Worm (Caenorhabditis elegans) whole organism, L3 larva: ENCODE measurements around the gene Y81B9A.1.

Experiments
- ZK546.5 ChIP-seq: sonication (generic microtip); optimal IDR thresholded peaks from 2 replicates; lab custom pipeline; 2017; ENCODE audit warnings: missing biosample characterization, missing genetic modification characterization
- ama-1 ChIP-seq: fragments of 150-350 bp; optimal IDR thresholded peaks from 2 replicates; lab custom pipeline; 2018
- ceh-28 ChIP-seq: fragments of 150-350 bp; optimal IDR thresholded peaks from 2 replicates; lab custom pipeline; 2014; ENCODE audit warnings: missing biosample characterization, missing genetic modification reagents, missing genetic modification characterization
- ceh-82 ChIP-seq: fragments of 150-350 bp; optimal IDR thresholded peaks from 2 replicates; lab custom pipeline; 2014; ENCODE audit warnings: missing biosample characterization, missing genetic modification characterization
- daf-12 ChIP-seq: fragments of 150-350 bp; optimal IDR thresholded peaks from 2 replicates; lab custom pipeline; 2014; ENCODE audit warnings: missing biosample characterization, missing genetic modification reagents, missing genetic modification characterization
- egl-27 ChIP-seq: sonication (generic microtip); optimal IDR thresholded peaks from 4 replicates; lab custom pipeline; 2017; ENCODE audit warnings: missing biosample characterization, missing genetic modification reagents, missing genetic modification characterization
- egl-5 ChIP-seq: fragments of 150-350 bp; optimal IDR thresholded peaks from 2 replicates; lab custom pipeline; 2017; ENCODE audit warnings: missing biosample characterization, missing genetic modification reagents, missing genetic modification characterization, inconsistent platforms
- elt-1 ChIP-seq: fragments of 150-350 bp; optimal IDR thresholded peaks from 2 replicates; lab custom pipeline; 2014; ENCODE audit warnings: missing biosample characterization, missing genetic modification characterization
- elt-2 ChIP-seq: sonication (generic microtip); optimal IDR thresholded peaks from 2 replicates; lab custom pipeline; 2016; ENCODE audit warnings: missing genetic modification reagents, mild to moderate bottlenecking, missing genetic modification characterization, missing compliant biosample characterization
- elt-3 ChIP-seq, 3 experiments: fragments of 150-350 bp in 1 of 3; sonication (generic microtip) in 2 of 3; optimal IDR thresholded peaks; 2 replicates in 2 of 3; 4 replicates in 1 of 3; lab custom pipeline; 2014 to 2017; ENCODE audit warnings: missing biosample characterization in 3 of 3, missing genetic modification characterization in 3 of 3
- eor-1 ChIP-seq, 2 experiments: fragments of 150-350 bp; optimal IDR thresholded peaks; 2 replicates each; lab custom pipeline; 2014 to 2018; ENCODE audit warnings: missing biosample characterization in 2 of 2, missing genetic modification characterization in 2 of 2
- fkh-10 ChIP-seq: sonication (generic microtip); optimal IDR thresholded peaks from 2 replicates; lab custom pipeline; 2017; ENCODE audit warnings: missing biosample characterization, missing genetic modification reagents, missing genetic modification characterization
- fkh-2 ChIP-seq: fragments of 150-350 bp; optimal IDR thresholded peaks from 2 replicates; lab custom pipeline; 2014; ENCODE audit warnings: missing biosample characterization, missing genetic modification reagents, missing genetic modification characterization
- fos-1 ChIP-seq: fragments of 150-350 bp; optimal IDR thresholded peaks from 2 replicates; lab custom pipeline; 2014; ENCODE audit warnings: missing biosample characterization, missing genetic modification characterization
- hmg-11 ChIP-seq: sonication (generic microtip); optimal IDR thresholded peaks from 2 replicates; lab custom pipeline; 2016; ENCODE audit warnings: missing genetic modification characterization, missing compliant biosample characterization
- jun-1 ChIP-seq: fragments of 150-350 bp; optimal IDR thresholded peaks from 2 replicates; lab custom pipeline; 2014; ENCODE audit warnings: missing biosample characterization, missing genetic modification reagents, missing genetic modification characterization
- lin-15B ChIP-seq: fragments of 150-350 bp; optimal IDR thresholded peaks from 2 replicates; lab custom pipeline; 2014; ENCODE audit warnings: missing biosample characterization, missing genetic modification characterization
- lin-39 ChIP-seq: fragments of 150-350 bp; optimal IDR thresholded peaks from 2 replicates; lab custom pipeline; 2018; ENCODE audit warnings: missing biosample characterization, missing genetic modification reagents, missing genetic modification characterization
- lsy-12 ChIP-seq: sonication (generic microtip); optimal IDR thresholded peaks from 2 replicates; lab custom pipeline; 2016; ENCODE audit warnings: mild to moderate bottlenecking, missing genetic modification characterization, missing compliant biosample characterization
- nhr-12 ChIP-seq: fragments of 150-350 bp; optimal IDR thresholded peaks from 2 replicates; lab custom pipeline; 2014; ENCODE audit warnings: missing biosample characterization, missing genetic modification characterization
- nhr-23 ChIP-seq: fragments of 150-350 bp; optimal IDR thresholded peaks from 2 replicates; lab custom pipeline; 2014; ENCODE audit warnings: missing biosample characterization, missing genetic modification reagents, missing genetic modification characterization
- nhr-25 ChIP-seq: sonication (generic microtip); optimal IDR thresholded peaks from 2 replicates; lab custom pipeline; 2017; ENCODE audit warnings: missing biosample characterization, missing genetic modification characterization
- nhr-28 ChIP-seq: fragments of 150-350 bp; optimal IDR thresholded peaks from 2 replicates; lab custom pipeline; 2014; ENCODE audit warnings: missing biosample characterization, missing genetic modification characterization
- nhr-76 ChIP-seq: fragments of 150-350 bp; sonication (generic microtip); optimal IDR thresholded peaks from 5 replicates; lab custom pipeline; 2014; ENCODE audit warnings: missing biosample characterization, missing genetic modification characterization
- nhr-77 ChIP-seq: fragments of 150-350 bp; optimal IDR thresholded peaks from 2 replicates; lab custom pipeline; 2014; ENCODE audit warnings: missing biosample characterization, missing genetic modification characterization
- pha-4 ChIP-seq: fragments of 150-350 bp; optimal IDR thresholded peaks from 2 replicates; lab custom pipeline; 2014; ENCODE audit warnings: missing biosample characterization, missing genetic modification reagents, missing genetic modification characterization
- pqm-1 ChIP-seq: fragments of 150-350 bp; optimal IDR thresholded peaks from 2 replicates; lab custom pipeline; 2017; ENCODE audit warnings: missing biosample characterization, missing genetic modification characterization, inconsistent platforms
- sea-2 ChIP-seq: fragments of 150-350 bp; sonication (generic microtip); optimal IDR thresholded peaks from 4 replicates; lab custom pipeline; 2014; ENCODE audit warnings: missing biosample characterization, missing genetic modification reagents, missing genetic modification characterization
- snpc-4 ChIP-seq: fragments of 150-350 bp; optimal IDR thresholded peaks from 2 replicates; lab custom pipeline; 2014; ENCODE audit warnings: missing biosample characterization, missing genetic modification characterization
- unc-39 ChIP-seq: sonication (generic microtip); optimal IDR thresholded peaks from 4 replicates; lab custom pipeline; 2017; ENCODE audit warnings: missing biosample characterization, missing genetic modification characterization
- unc-62 ChIP-seq: fragments of 150-350 bp; sonication (generic microtip); optimal IDR thresholded peaks from 4 replicates; lab custom pipeline; 2014; ENCODE audit warnings: missing biosample characterization, missing genetic modification reagents, missing genetic modification characterization
- zag-1 ChIP-seq: fragments of 150-350 bp; optimal IDR thresholded peaks from 2 replicates; lab custom pipeline; 2014; ENCODE audit warnings: missing biosample characterization, missing genetic modification characterization
- ztf-4 ChIP-seq: fragments of 150-350 bp; optimal IDR thresholded peaks from 2 replicates; lab custom pipeline; 2014; ENCODE audit warnings: missing biosample characterization, missing genetic modification characterization

Gene Y81B9A.1

ce11 chrX:9226904-9227303, 34.7 kb downstream of the Y81B9A.1 start:
- no peak for TF ChIP-seq pqm-1 (tag; lab: Kevin White, UChicago)
- TF ChIP-seq ztf-4 (tag; lab: Kevin White, UChicago): no peak
- no peak for TF ChIP-seq egl-27
- no peak for TF ChIP-seq lin-15B (tag; lab: Kevin White, UChicago)
- no peak for TF ChIP-seq nhr-77 (tag; lab: Kevin White, UChicago)
- TF ChIP-seq pha-4: peak; percentile 11
- peak; percentile 55 for TF ChIP-seq nhr-23

- peak; percentile 86 for TF ChIP-seq elt-1 (tag; lab: Kevin White, UChicago)
- TF ChIP-seq ceh-28: peak; percentile 27
- TF ChIP-seq nhr-77 (tag; lab: Kevin White, UChicago): no peak
- no peak for TF ChIP-seq nhr-12 (tag; lab: Kevin White, UChicago)
- TF ChIP-seq nhr-25 (tag; lab: Kevin White, UChicago): peak; percentile 44
- no peak for TF ChIP-seq lin-39
- no peak for TF ChIP-seq ceh-82
- TF ChIP-seq hmg-11 (tag; lab: Kevin White, UChicago): no peak
- TF ChIP-seq nhr-23: peak; percentile 75
- no peak for TF ChIP-seq fos-1 (tag; lab: Kevin White, UChicago)
- no peak for TF ChIP-seq ZK546.5 (tag; lab: Kevin White, UChicago)
- peak in 1 of 3 experiments; percentile 21 for TF ChIP-seq elt-3 (tag; optimal IDR thresholded peaks at IDR 0.05; lab: Kevin White, UChicago)
- peak; percentile 55 for TF ChIP-seq egl-5
Observed at ce11 chrX:9228441-9228840, 36.2 kb downstream of the Y81B9A.1 start.

- TF ChIP-seq fkh-10 (GFP tag; lab: Kevin White, UChicago) (no peak), daf-12 (no peak), unc-39 (tag; lab: Kevin White, UChicago) (no peak), hmg-11 (tag; lab: Kevin White, UChicago) (no peak), zag-1 (no peak), ama-1 (lab: Kevin White, UChicago) (no peak), ztf-4 (tag; lab: Kevin White, UChicago) (no peak), sea-2 (GFP tag; lab: Kevin White, UChicago) (no peak), ceh-82 (no peak), unc-62 (no peak)
Observed at ce11 chrX:9230322-9230721, 38.1 kb downstream of the Y81B9A.1 start.

- peak; percentile 23 for TF ChIP-seq elt-2 (tag; lab: Kevin White, UChicago)
- no peak for TF ChIP-seq hmg-11 (tag; lab: Kevin White, UChicago)
- TF ChIP-seq, all 47 proteins: peak for 1
Observed at ce11 chrX:9231556-9231955, 39.3 kb downstream of the Y81B9A.1 start.

DNA sequence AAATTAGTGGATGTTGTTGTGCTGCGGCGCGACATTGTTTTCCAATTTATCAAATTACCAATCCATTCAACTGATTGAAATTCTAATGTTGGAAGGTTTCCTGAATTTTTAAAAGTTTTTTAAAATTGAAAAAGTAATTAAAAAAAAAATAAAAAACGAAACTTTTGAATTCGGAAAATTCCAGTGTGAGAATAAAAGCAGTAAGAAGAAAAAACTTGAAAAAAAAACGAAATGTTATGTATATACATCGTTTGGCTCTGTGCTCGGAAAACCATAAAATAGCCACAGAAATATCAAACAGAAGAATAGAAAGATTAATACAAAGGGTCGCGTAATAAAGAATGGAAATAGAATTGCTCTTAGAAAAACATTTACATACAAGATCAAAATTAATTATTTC, 39.8 kb downstream of the Y81B9A.1 start, which contains the start of gene vav-1:
vav-1 (minus strand) TSS at position 101 of the 400 bp plus-strand sequence.
- TF ChIP-seq ztf-4 (tag; lab: Kevin White, UChicago) (no peak), unc-39 (tag; lab: Kevin White, UChicago) (no peak), nhr-25 (tag; lab: Kevin White, UChicago) (no peak)

ce11 chrX:9233805-9234204, 41.6 kb downstream of the Y81B9A.1 start:
- no peak for TF ChIP-seq ama-1 (lab: Kevin White, UChicago)
- no peak for TF ChIP-seq jun-1
- no peak for TF ChIP-seq nhr-76 (tag; lab: Kevin White, UChicago)
- no peak for TF ChIP-seq daf-12
- no peak for TF ChIP-seq nhr-12 (tag; lab: Kevin White, UChicago)
- no peak for TF ChIP-seq nhr-25 (tag; lab: Kevin White, UChicago)
- no peak for TF ChIP-seq nhr-28 (tag; lab: Kevin White, UChicago)
- no peak for TF ChIP-seq ZK546.5 (tag; lab: Kevin White, UChicago)
- TF ChIP-seq fkh-2 (tag; lab: Kevin White, UChicago): no peak
- TF ChIP-seq lsy-12: no peak
- no peak for TF ChIP-seq snpc-4 (tag; lab: Kevin White, UChicago)
- TF ChIP-seq ceh-82: no peak
- no peak for TF ChIP-seq eor-1 (tag; optimal IDR thresholded peaks at IDR 0.05; lab: Kevin White, UChicago)
- no peak for TF ChIP-seq ceh-28
- TF ChIP-seq elt-2 (tag; lab: Kevin White, UChicago): no peak
- TF ChIP-seq pha-4: no peak
- TF ChIP-seq unc-39 (tag; lab: Kevin White, UChicago): no peak
